Worm (Caenorhabditis elegans) whole organism, L1 larva: Measurements from ENCODE around the gene egl-20.

Source experiments
- F16B12.6 ChIP-seq: fragments of 150-350 bp; optimal IDR thresholded peaks from 2 replicates; lab custom pipeline; 2014; ENCODE audit warnings: missing biosample characterization, missing genetic modification characterization
- alr-1 ChIP-seq: fragments of 200-800 bp; sonication (Bioruptor generic); optimal IDR thresholded peaks from 2 replicates; lab custom pipeline; 2018; ENCODE audit warnings: borderline replicate concordance, mild to moderate bottlenecking, missing genetic modification characterization, missing compliant biosample characterization
- aly-2 ChIP-seq: fragments of 150-350 bp; optimal IDR thresholded peaks from 2 replicates; lab custom pipeline; 2014; ENCODE audit warnings: missing biosample characterization, missing genetic modification characterization
- ama-1 ChIP-seq: fragments of 150-350 bp; optimal IDR thresholded peaks from 2 replicates; lab custom pipeline; 2014
- blmp-1 ChIP-seq: fragments of 150-350 bp; optimal IDR thresholded peaks from 2 replicates; lab custom pipeline; 2014; ENCODE audit warnings: missing biosample characterization, missing genetic modification characterization
- ceh-8 ChIP-seq: fragments of 200-800 bp; sonication (Bioruptor generic); optimal IDR thresholded peaks from 2 replicates; lab custom pipeline; 2018; ENCODE audit warnings: mild to moderate bottlenecking, missing genetic modification characterization, moderate library complexity, missing compliant biosample characterization
- ceh-82 ChIP-seq, 3 experiments: fragments of 150-350 bp in 1 of 3; sonication (generic microtip) in 2 of 3; optimal IDR thresholded peaks; 2 replicates each; lab custom pipeline; 2014 to 2017; ENCODE audit warnings: missing biosample characterization in 3 of 3, missing genetic modification characterization in 3 of 3
- dsc-1 ChIP-seq: sonication (generic microtip); optimal IDR thresholded peaks from 2 replicates; lab custom pipeline; 2016; ENCODE audit warnings: mild to moderate bottlenecking, missing genetic modification characterization, missing compliant biosample characterization
- efl-1 ChIP-seq, 4 experiments: fragments of 150-350 bp; optimal IDR thresholded peaks in 3 of 4; peaks in 1 of 4; 1 replicate in 1 of 4; 2 replicates in 3 of 4; lab custom pipeline; 2014; ENCODE audit warnings: missing biosample characterization in 2 of 4, missing genetic modification characterization in 2 of 4, missing genetic modification reagents in 2 of 4
- elt-2 ChIP-seq: sonication (generic microtip); optimal IDR thresholded peaks from 2 replicates; lab custom pipeline; 2016; ENCODE audit warnings: missing genetic modification characterization, mild to moderate bottlenecking, inconsistent platforms, missing compliant biosample characterization, missing genetic modification reagents
- elt-3 ChIP-seq, 6 experiments: fragments of 150-350 bp in 1 of 6; sonication (generic microtip); optimal IDR thresholded peaks; 2 replicates each; lab custom pipeline; 2017 to 2018; ENCODE audit warnings: missing biosample characterization in 6 of 6, missing genetic modification characterization in 6 of 6, inconsistent platforms in 1 of 6
- ets-5 ChIP-seq: fragments of 200-800 bp; sonication (Bioruptor generic); IDR thresholded peaks from 2 replicates; pipeline ENCODE4 v1.3.6; 2022; ENCODE audit warnings: missing genetic modification characterization, missing compliant biosample characterization
- fkh-8 ChIP-seq: sonication (generic microtip); optimal IDR thresholded peaks from 2 replicates; lab custom pipeline; 2016; ENCODE audit warnings: mild to moderate bottlenecking, missing genetic modification characterization, missing compliant biosample characterization
- hlh-4 ChIP-seq: sonication (generic microtip); optimal IDR thresholded peaks from 2 replicates; lab custom pipeline; 2016; ENCODE audit warnings: mild to moderate bottlenecking, missing genetic modification characterization, missing compliant biosample characterization
- hpl-2 ChIP-seq: fragments of 150-350 bp; optimal IDR thresholded peaks from 2 replicates; lab custom pipeline; 2014; ENCODE audit warnings: missing biosample characterization, missing genetic modification reagents, missing genetic modification characterization
- irx-1 ChIP-seq: sonication (generic microtip); optimal IDR thresholded peaks from 2 replicates; lab custom pipeline; 2016; ENCODE audit warnings: missing genetic modification characterization, missing compliant biosample characterization
- isw-1 ChIP-seq: fragments of 200-800 bp; sonication (Bioruptor generic); IDR thresholded peaks from 2 replicates; pipeline ENCODE4 v1.3.6; 2022; ENCODE audit warnings: missing genetic modification characterization, missing compliant biosample characterization
- jun-1 ChIP-seq: fragments of 150-350 bp; optimal IDR thresholded peaks from 2 replicates; lab custom pipeline; 2014; ENCODE audit warnings: missing biosample characterization, missing genetic modification reagents, missing genetic modification characterization
- lin-13 ChIP-seq: fragments of 150-350 bp; optimal IDR thresholded peaks from 2 replicates; lab custom pipeline; 2014; ENCODE audit warnings: missing biosample characterization, missing genetic modification reagents, missing genetic modification characterization
- lin-14 ChIP-seq: fragments of 200-800 bp; sonication (Bioruptor generic); optimal IDR thresholded peaks from 2 replicates; lab custom pipeline; 2018; ENCODE audit warnings: mild to moderate bottlenecking, missing genetic modification characterization, moderate library complexity, missing compliant biosample characterization
- lin-35 ChIP-seq, 2 experiments: fragments of 150-350 bp; optimal IDR thresholded peaks; 2 replicates each; lab custom pipeline; 2014; ENCODE audit warnings: missing biosample characterization in 2 of 2, missing genetic modification characterization in 2 of 2, missing genetic modification reagents in 2 of 2
- lsy-2 ChIP-seq, 2 experiments: fragments of 150-350 bp; optimal IDR thresholded peaks; 2 replicates each; lab custom pipeline; 2014; ENCODE audit warnings: missing biosample characterization in 2 of 2, missing genetic modification characterization in 2 of 2
- mdl-1 ChIP-seq, 2 experiments: fragments of 150-350 bp; optimal IDR thresholded peaks; 2 replicates each; lab custom pipeline; 2014 to 2017; ENCODE audit warnings: missing biosample characterization in 2 of 2, missing genetic modification characterization in 2 of 2, inconsistent platforms in 1 of 2
- mep-1 ChIP-seq: fragments of 150-350 bp; optimal IDR thresholded peaks from 2 replicates; lab custom pipeline; 2014; ENCODE audit warnings: missing biosample characterization, missing genetic modification characterization
- nhr-12 ChIP-seq: sonication (generic microtip); optimal IDR thresholded peaks from 2 replicates; lab custom pipeline; 2017; ENCODE audit warnings: missing biosample characterization, missing genetic modification characterization
- nhr-19 ChIP-seq: fragments of 200-800 bp; sonication (Bioruptor generic); conservative IDR thresholded peaks from 2 replicates; pipeline ENCODE4 v1.3.6; 2022; ENCODE audit warnings: missing genetic modification characterization, missing compliant biosample characterization
- nhr-20 ChIP-seq: sonication (generic microtip); optimal IDR thresholded peaks from 2 replicates; lab custom pipeline; 2016; ENCODE audit warnings: mild to moderate bottlenecking, missing genetic modification characterization, missing compliant biosample characterization
- nhr-237 ChIP-seq: fragments of 150-350 bp; optimal IDR thresholded peaks from 2 replicates; lab custom pipeline; 2014; ENCODE audit warnings: missing biosample characterization, missing genetic modification characterization
- nhr-28 ChIP-seq: fragments of 150-350 bp; optimal IDR thresholded peaks from 2 replicates; lab custom pipeline; 2014; ENCODE audit warnings: missing biosample characterization, missing genetic modification characterization
- nhr-47 ChIP-seq: sonication (generic microtip); optimal IDR thresholded peaks from 2 replicates; lab custom pipeline; 2016; ENCODE audit warnings: mild to moderate bottlenecking, missing genetic modification characterization, moderate library complexity, missing compliant biosample characterization
- nhr-71 ChIP-seq: sonication (generic microtip); optimal IDR thresholded peaks from 2 replicates; lab custom pipeline; 2016; ENCODE audit warnings: mild to moderate bottlenecking, missing genetic modification characterization, moderate library complexity, missing compliant biosample characterization
- nhr-84 ChIP-seq: sonication (generic microtip); optimal IDR thresholded peaks from 2 replicates; lab custom pipeline; 2017; ENCODE audit warnings: missing biosample characterization, missing genetic modification characterization
- nhr-85 ChIP-seq: sonication (generic microtip); peaks from one replicate; lab custom pipeline; 2016; ENCODE audit warnings: missing genetic modification characterization, inconsistent platforms, missing compliant biosample characterization
- pax-3 ChIP-seq: fragments of 200-800 bp; sonication (Bioruptor generic); optimal IDR thresholded peaks from 2 replicates; lab custom pipeline; 2018; ENCODE audit warnings: mild to moderate bottlenecking, missing genetic modification characterization, moderate library complexity, missing compliant biosample characterization
- pqm-1 ChIP-seq: sonication (generic microtip); optimal IDR thresholded peaks from 3 replicates; lab custom pipeline; 2017; ENCODE audit warnings: missing biosample characterization, missing genetic modification characterization
- tlp-1 ChIP-seq: fragments of 150-350 bp; optimal IDR thresholded peaks from 2 replicates; lab custom pipeline; 2014; ENCODE audit warnings: missing biosample characterization, missing genetic modification characterization
- unc-130 ChIP-seq: fragments of 150-350 bp; optimal IDR thresholded peaks from 2 replicates; lab custom pipeline; 2017; ENCODE audit warnings: missing biosample characterization, missing genetic modification characterization, inconsistent platforms
- unc-30 ChIP-seq: sonication (generic microtip); optimal IDR thresholded peaks from 2 replicates; lab custom pipeline; 2017; ENCODE audit warnings: missing biosample characterization, missing genetic modification characterization
- unc-86 ChIP-seq: sonication (generic microtip); optimal IDR thresholded peaks from 2 replicates; lab custom pipeline; 2016; ENCODE audit warnings: missing genetic modification characterization, missing compliant biosample characterization
- unc-98 ChIP-seq: fragments of 200-800 bp; sonication (Bioruptor generic); IDR thresholded peaks from 2 replicates; pipeline ENCODE4 v1.3.6; 2022; ENCODE audit warnings: missing genetic modification characterization, missing compliant biosample characterization
- vab-15 ChIP-seq: sonication (generic microtip); optimal IDR thresholded peaks from 2 replicates; lab custom pipeline; 2017; ENCODE audit warnings: missing genotype, mild to moderate bottlenecking, missing genetic modification characterization, missing compliant biosample characterization
- zag-1 ChIP-seq: fragments of 150-350 bp; optimal IDR thresholded peaks from 2 replicates; lab custom pipeline; 2014; ENCODE audit warnings: missing biosample characterization, missing genetic modification characterization
- ztf-11 ChIP-seq, 2 experiments: sonication (generic microtip); optimal IDR thresholded peaks; 2 replicates each; lab custom pipeline; 2016 to 2017; ENCODE audit warnings: missing genetic modification characterization in 2 of 2, missing biosample characterization in 1 of 2, missing compliant biosample characterization in 1 of 2

egl-20 gene

ce11 chrIV:9801418-9801817, 13.9 kb downstream of the egl-20 start:
- no peak for TF ChIP-seq unc-30 (tag; lab: Kevin White, UChicago)
- no peak for TF ChIP-seq unc-86
- TF ChIP-seq nhr-20 = peak; percentile 9
- TF ChIP-seq nhr-85 (tag; lab: Kevin White, UChicago) = peak; percentile 25
- TF ChIP-seq isw-1 (GFP tag; lab: Robert Waterston, UW) = no peak
- no peak for TF ChIP-seq ama-1
- TF ChIP-seq lin-35 (GFP tag; optimal IDR thresholded peaks at IDR 0.05; lab: Kevin White, UChicago) = peak in 1 of 2 experiments; percentile 49
- no peak for TF ChIP-seq fkh-8
- peak; percentile 19 for TF ChIP-seq nhr-71
- peak; percentile 95 for TF ChIP-seq elt-2 (tag; lab: Kevin White, UChicago)
- TF ChIP-seq lin-14 (GFP tag; lab: Kevin White, UChicago) = peak; percentile 33
- TF ChIP-seq pqm-1 (tag; lab: Kevin White, UChicago) = peak; percentile 88
- no peak for TF ChIP-seq hpl-2 (GFP tag; lab: Kevin White, UChicago)
- TF ChIP-seq nhr-19 (GFP tag; lab: Robert Waterston, UW) = no peak
- no peak for TF ChIP-seq F16B12.6 (tag; lab: Kevin White, UChicago)
- TF ChIP-seq tlp-1 = peak; percentile 84
- peak; percentile 16 for TF ChIP-seq blmp-1 (tag; lab: Kevin White, UChicago)
- TF ChIP-seq ets-5 (GFP tag; lab: Robert Waterston, UW) = no peak
- no peak for TF ChIP-seq ztf-11 (tag; optimal IDR thresholded peaks at IDR 0.05; lab: Kevin White, UChicago)
- no peak for TF ChIP-seq irx-1 (tag; lab: Kevin White, UChicago)
- TF ChIP-seq mdl-1 (tag; optimal IDR thresholded peaks at IDR 0.05; lab: Kevin White, UChicago) = no peak
- TF ChIP-seq lin-13 = no peak
- no peak for TF ChIP-seq alr-1 (tag; lab: Kevin White, UChicago)
- peak in 1 of 6 experiments; percentile 23 for TF ChIP-seq elt-3 (tag; optimal IDR thresholded peaks at IDR 0.05; lab: Kevin White, UChicago)

- no peak for TF ChIP-seq nhr-12 (tag; lab: Kevin White, UChicago)
- no peak for TF ChIP-seq vab-15
- TF ChIP-seq dsc-1 (tag; lab: Kevin White, UChicago) = peak; percentile 42
- TF ChIP-seq zag-1 (tag; lab: Kevin White, UChicago) = no peak
- TF ChIP-seq nhr-19 (GFP tag; lab: Robert Waterston, UW) = 0 out of 2 replicates have a peak, but pooled peaks have one; percentile 9
- no peak for TF ChIP-seq nhr-85 (tag; lab: Kevin White, UChicago)
- TF ChIP-seq elt-2 (tag; lab: Kevin White, UChicago) = peak; percentile 40
- no peak for TF ChIP-seq lin-35 (GFP tag; optimal IDR thresholded peaks at IDR 0.05; lab: Kevin White, UChicago)
- no peak for TF ChIP-seq unc-86
- no peak for TF ChIP-seq nhr-47 (tag; lab: Kevin White, UChicago)
- no peak for TF ChIP-seq unc-130
Measured at ce11 chrIV:9799664-9800063, 15.7 kb downstream of the egl-20 start.

ce11 chrIV:9799129-9799528, 16.2 kb downstream of the egl-20 start, which contains the start of gene fat-4:
TSS of gene fat-4 (plus strand) at chrIV:9799429.
- TF ChIP-seq ama-1 (no peak), nhr-28 (tag; lab: Kevin White, UChicago) (no peak), tlp-1 (no peak), ceh-82 (tag; optimal IDR thresholded peaks at IDR 0.05; lab: Kevin White, UChicago) (no peak), mep-1 (tag; lab: Kevin White, UChicago) (no peak), hlh-4 (tag; lab: Kevin White, UChicago) (no peak), elt-3 (tag; optimal IDR thresholded peaks at IDR 0.05; lab: Kevin White, UChicago) (no peak), lsy-2 (tag; optimal IDR thresholded peaks at IDR 0.05; lab: Kevin White, UChicago) (no peak), elt-2 (tag; lab: Kevin White, UChicago) (no peak), efl-1 (optimal IDR thresholded peaks at IDR 0.05; lab: Kevin White, UChicago) (no peak), efl-1 (GFP tag; optimal IDR thresholded peaks at IDR 0.05 in 1 of 2; lab: Kevin White, UChicago) (no peak), ceh-8 (GFP tag; lab: Kevin White, UChicago) (no peak), aly-2 (tag; lab: Kevin White, UChicago) (no peak), unc-130 (no peak), unc-98 (GFP tag; lab: Robert Waterston, UW) (no peak), jun-1 (tag; lab: Kevin White, UChicago) (no peak), nhr-237 (no peak), nhr-47 (tag; lab: Kevin White, UChicago) (no peak), pax-3 (tag; lab: Kevin White, UChicago) (no peak), nhr-84 (tag; lab: Kevin White, UChicago) (no peak)
